Worm (Caenorhabditis elegans): ENCODE measurements around the gene best-18.

The best-18 gene

DNA sequence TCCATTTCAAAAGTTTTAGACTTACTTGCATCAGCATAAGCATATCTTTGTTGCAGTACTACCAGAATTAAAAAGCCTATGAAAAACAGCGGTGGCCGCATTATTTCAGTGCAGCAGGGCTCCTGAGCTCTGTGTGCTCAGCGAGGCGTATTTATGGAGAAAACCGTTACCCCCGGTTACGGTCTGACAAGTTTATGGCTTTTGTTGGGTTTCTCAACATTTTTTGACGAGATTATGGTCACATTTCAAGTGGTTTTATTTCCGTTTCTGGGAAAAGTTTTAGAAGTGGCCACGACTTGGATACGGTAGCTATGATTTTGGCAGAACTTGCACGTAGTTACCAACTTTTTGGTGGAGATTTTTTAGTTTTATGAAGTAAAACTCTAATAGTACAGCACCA, 21.8 kb downstream of the best-18 start, which contains the start of gene paml-1:
paml-1 (minus strand) TSS at position 101 of the 400 bp plus-strand sequence.
- peak; percentile 40 for TF ChIP-seq nhr-85 (tag)
- TF ChIP-seq egl-13 (tag; optimal IDR thresholded peaks at IDR 0.05): no peak
- TF ChIP-seq aha-1 (tag; optimal IDR thresholded peaks at IDR 0.05): no peak
- no peak for TF ChIP-seq isw-1 (GFP tag; IDR thresholded peaks at IDR 0.05)
- TF ChIP-seq nhr-11 (tag; optimal IDR thresholded peaks at IDR 0.05): no peak
- no peak for TF ChIP-seq C04F5.9 (tag; optimal IDR thresholded peaks at IDR 0.05)
- no peak for TF ChIP-seq dsc-1 (tag; optimal IDR thresholded peaks at IDR 0.05)
- no peak for TF ChIP-seq nhr-28 (tag; optimal IDR thresholded peaks at IDR 0.05)

DNA sequence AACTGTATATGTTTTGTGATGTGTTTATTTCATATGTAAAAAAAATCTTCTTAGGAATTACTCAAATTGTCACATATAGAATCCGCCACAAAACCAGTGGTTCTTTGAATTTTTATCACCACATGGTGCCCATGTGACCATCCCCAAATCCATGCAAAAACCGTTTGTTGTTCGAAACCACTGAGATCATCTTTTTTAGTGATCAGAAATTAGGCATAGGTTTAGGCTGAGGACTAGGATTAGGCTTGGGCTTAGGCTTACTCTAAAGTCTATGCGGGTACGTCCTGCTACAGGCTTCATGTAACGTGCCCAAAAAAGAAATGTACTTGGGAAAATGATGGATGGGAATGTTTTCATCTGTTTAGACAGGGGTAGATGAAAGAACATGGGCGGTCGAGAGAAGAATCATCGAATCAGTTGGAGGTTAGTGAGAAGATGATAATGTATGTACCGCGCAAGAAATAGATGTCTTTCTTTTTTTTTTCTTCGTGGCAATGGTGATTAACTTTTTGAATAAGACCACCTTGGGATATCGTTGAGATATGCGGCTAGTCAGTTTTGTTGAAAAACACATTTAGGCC, 24.2 kb downstream of the best-18 start:
- peak in 1 of 2 experiments; percentile 15 for TF ChIP-seq mdl-1 (tag; optimal IDR thresholded peaks at IDR 0.05)
- peak; percentile 39 for TF ChIP-seq snu-23 (GFP tag; optimal IDR thresholded peaks at IDR 0.05)
- peak; percentile 51 for TF ChIP-seq lin-14 (GFP tag; optimal IDR thresholded peaks at IDR 0.05)
- no peak for TF ChIP-seq grh-1 (GFP tag; IDR thresholded peaks at IDR 0.05)
- no peak for TF ChIP-seq egl-27 (tag; optimal IDR thresholded peaks at IDR 0.05)
- TF ChIP-seq egl-13 (tag; optimal IDR thresholded peaks at IDR 0.05): no peak
- TF ChIP-seq lin-35 (GFP tag; optimal IDR thresholded peaks at IDR 0.05): peak in 1 of 2 experiments; percentile 36
- TF ChIP-seq nhr-11 (tag; optimal IDR thresholded peaks at IDR 0.05): no peak
- TF ChIP-seq ceh-8 (GFP tag; optimal IDR thresholded peaks at IDR 0.05): no peak
- TF ChIP-seq nhr-71 (tag; optimal IDR thresholded peaks at IDR 0.05): peak; percentile 37
- TF ChIP-seq nhr-90 (tag; optimal IDR thresholded peaks at IDR 0.05; ENCODE audit: poor library complexity): peak; percentile 27
- TF ChIP-seq nhr-85 (tag): peak; percentile 52
- no peak for TF ChIP-seq efl-3 (GFP tag; optimal IDR thresholded peaks at IDR 0.05)
- TF ChIP-seq nhr-20 (tag; optimal IDR thresholded peaks at IDR 0.05): peak; percentile 27
- TF ChIP-seq ets-5 (GFP tag; IDR thresholded peaks at IDR 0.05): no peak
- TF ChIP-seq pag-3 (tag; optimal IDR thresholded peaks at IDR 0.05; ENCODE audit: borderline replicate concordance, insufficient read depth): no peak
- TF ChIP-seq elt-3 (tag; optimal IDR thresholded peaks at IDR 0.05): peak in 2 of 6 experiments; percentile 19 to 79
- TF ChIP-seq nhr-19 (GFP tag; conservative IDR thresholded peaks at IDR 0.05): peak; percentile 28; the same call in 1 of the 2 replicates
- TF ChIP-seq blmp-1 (tag; optimal IDR thresholded peaks at IDR 0.05): peak; percentile 62
- no peak for TF ChIP-seq sptf-1 (tag; optimal IDR thresholded peaks at IDR 0.05)

DNA sequence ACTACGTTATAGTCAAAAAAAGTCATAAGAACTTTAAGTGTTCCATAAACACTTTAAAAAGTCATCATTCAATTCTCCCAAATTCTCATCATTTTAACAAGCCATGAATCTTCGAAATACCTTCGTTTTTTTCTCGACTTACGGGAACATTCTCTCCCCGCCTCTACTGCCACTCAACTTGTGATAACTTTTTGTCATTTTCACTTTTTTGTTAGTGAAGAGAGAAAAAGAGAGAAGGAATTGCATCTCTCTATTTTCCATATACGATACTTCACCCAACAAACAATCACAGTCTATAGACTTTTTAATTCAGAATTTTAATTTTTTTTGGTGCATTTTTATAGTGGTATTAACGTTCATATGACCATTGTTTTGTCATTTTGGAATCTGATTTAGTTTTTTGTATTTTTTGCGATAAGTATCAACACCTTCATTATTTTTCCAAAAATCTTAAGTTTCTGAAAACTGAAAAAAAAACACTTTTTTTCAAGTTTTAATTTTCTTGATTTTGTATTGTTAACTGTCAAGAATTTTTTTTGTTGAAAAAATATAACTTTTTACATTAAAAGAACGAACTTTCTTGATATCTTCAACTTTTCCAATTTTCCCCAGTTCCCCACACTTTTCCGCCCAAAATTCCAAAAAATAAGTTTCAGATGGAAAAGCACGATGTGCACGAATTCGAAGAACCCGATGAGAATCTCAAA, 26.4 kb downstream of the best-18 start, which contains the start of gene Y70G10A.3:
Y70G10A.3 (plus strand) TSS at position 657 of the 707 bp plus-strand sequence.
- no peak for TF ChIP-seq unc-30 (tag; optimal IDR thresholded peaks at IDR 0.05)
- TF ChIP-seq nhr-20 (tag; optimal IDR thresholded peaks at IDR 0.05): peak; percentile 9
- TF ChIP-seq lin-14 (GFP tag; optimal IDR thresholded peaks at IDR 0.05): peak; percentile 16
- TF ChIP-seq mep-1 (tag; optimal IDR thresholded peaks at IDR 0.05): no peak
- TF ChIP-seq nhr-12 (tag; optimal IDR thresholded peaks at IDR 0.05): no peak
- no peak for TF ChIP-seq dpl-1 (GFP tag; optimal IDR thresholded peaks at IDR 0.05)
- peak in 1 of 2 experiments; percentile 5 for TF ChIP-seq lin-35 (GFP tag; optimal IDR thresholded peaks at IDR 0.05)
- no peak for TF ChIP-seq elt-2 (tag; optimal IDR thresholded peaks at IDR 0.05)
- no peak for TF ChIP-seq fkh-10 (GFP tag; optimal IDR thresholded peaks at IDR 0.05)
- TF ChIP-seq blmp-1 (tag; optimal IDR thresholded peaks at IDR 0.05): peak; percentile 92
- no peak for TF ChIP-seq swsn-7 (tag; optimal IDR thresholded peaks at IDR 0.05)
- TF ChIP-seq nhr-11 (tag; optimal IDR thresholded peaks at IDR 0.05): no peak
- no peak for TF ChIP-seq F16B12.6 (tag; optimal IDR thresholded peaks at IDR 0.05)
- TF ChIP-seq ets-5 (GFP tag; IDR thresholded peaks at IDR 0.05): no peak
- TF ChIP-seq hlh-17 (GFP tag; optimal IDR thresholded peaks at IDR 0.05; ENCODE audit: borderline replicate concordance): no peak
- no peak for TF ChIP-seq rnt-1 (tag; optimal IDR thresholded peaks at IDR 0.05)
- no peak for TF ChIP-seq sup-37 (GFP tag; optimal IDR thresholded peaks at IDR 0.05)
- TF ChIP-seq nhr-85 (tag): peak; percentile 71
- TF ChIP-seq nhr-71 (tag; optimal IDR thresholded peaks at IDR 0.05): peak; percentile 10
- TF ChIP-seq pag-3 (tag; optimal IDR thresholded peaks at IDR 0.05; ENCODE audit: borderline replicate concordance, insufficient read depth): no peak
- peak in 1 of 6 experiments; percentile 78 for TF ChIP-seq elt-3 (tag; optimal IDR thresholded peaks at IDR 0.05)
- TF ChIP-seq mab-9 (GFP tag; IDR thresholded peaks at IDR 0.05): no peak
- TF ChIP-seq unc-98 (GFP tag; IDR thresholded peaks at IDR 0.05): no peak
- TF ChIP-seq snpc-4 (tag; optimal IDR thresholded peaks at IDR 0.05): no peak
- peak; percentile 26 for TF ChIP-seq snu-23 (GFP tag; optimal IDR thresholded peaks at IDR 0.05)
- no peak for TF ChIP-seq xbp-1 (tag; optimal IDR thresholded peaks at IDR 0.05)

All from whole organism, L1 larva.